Worm (Caenorhabditis elegans): Measurements from ENCODE around the gene F08F8.11.

- TF ChIP-seq ceh-6 (GFP tag; optimal IDR thresholded peaks at IDR 0.05) (no peak), pqm-1 (tag; optimal IDR thresholded peaks at IDR 0.05) (no peak), tbx-2 (tag; optimal IDR thresholded peaks at IDR 0.05) (no peak), elt-2 (tag; optimal IDR thresholded peaks at IDR 0.05) (no peak)
These were observed 36.5 kb upstream of the F08F8.11 start, which contains the start of gene lab-2 for ce11 chrIII:7329155-7329732.
